Worm (Caenorhabditis elegans) whole organism, mixed stage, embryonic: ENCODE measurements around the gene dod-17.

Source experiments
- M03D4.4 ChIP-seq: sonication (generic microtip); optimal IDR thresholded peaks from 2 replicates; lab custom pipeline; 2017; ENCODE audit warnings: mild to moderate bottlenecking, missing genetic modification characterization, missing compliant biosample characterization
- bed-3 ChIP-seq: fragments of 200-800 bp; sonication (Bioruptor generic); optimal IDR thresholded peaks from 3 replicates; lab custom pipeline; 2018; ENCODE audit warnings: mild to moderate bottlenecking, missing genetic modification characterization, moderate library complexity, missing compliant biosample characterization
- blmp-1 ChIP-seq: fragments of 150-350 bp; optimal IDR thresholded peaks from 2 replicates; lab custom pipeline; 2014; ENCODE audit warnings: missing biosample characterization, missing genetic modification characterization
- ceh-39 ChIP-seq: fragments of 150-350 bp; optimal IDR thresholded peaks from 2 replicates; lab custom pipeline; 2014; ENCODE audit warnings: missing biosample characterization, missing genetic modification characterization
- ceh-43 ChIP-seq: fragments of 200-800 bp; sonication (Bioruptor generic); optimal IDR thresholded peaks from 2 replicates; lab custom pipeline; 2018; ENCODE audit warnings: mild to moderate bottlenecking, missing genetic modification characterization, moderate library complexity, missing compliant biosample characterization
- ces-1 ChIP-seq: fragments of 150-350 bp; optimal IDR thresholded peaks from 2 replicates; lab custom pipeline; 2014; ENCODE audit warnings: missing biosample characterization, missing genetic modification reagents, missing genetic modification characterization
- cnd-1 ChIP-seq: fragments of 200-800 bp; sonication (Bioruptor generic); optimal IDR thresholded peaks from 2 replicates; lab custom pipeline; 2018; ENCODE audit warnings: mild to moderate bottlenecking, missing genetic modification characterization, missing compliant biosample characterization
- drap-1 ChIP-seq: fragments of 200-800 bp; sonication (Bioruptor generic); optimal IDR thresholded peaks from 3 replicates; lab custom pipeline; 2018; ENCODE audit warnings: mild to moderate bottlenecking, missing genetic modification characterization, missing compliant biosample characterization
- elt-1 ChIP-seq: sonication (generic microtip); optimal IDR thresholded peaks from 2 replicates; lab custom pipeline; 2017; ENCODE audit warnings: missing genetic modification characterization, mild to moderate bottlenecking, missing compliant biosample characterization, antibody characterized with exemption, moderate library complexity, borderline replicate concordance; ENCODE audit not compliant: insufficient read depth
- elt-3 ChIP-seq: fragments of 150-350 bp; optimal IDR thresholded peaks from 2 replicates; lab custom pipeline; 2014; ENCODE audit warnings: missing biosample characterization, missing genetic modification characterization
- ham-2 ChIP-seq: fragments of 200-800 bp; sonication (Bioruptor generic); optimal IDR thresholded peaks from 2 replicates; lab custom pipeline; 2018; ENCODE audit warnings: mild to moderate bottlenecking, missing genetic modification characterization, missing compliant biosample characterization
- hlh-1 ChIP-seq: fragments of 150-350 bp; optimal IDR thresholded peaks from 2 replicates; lab custom pipeline; 2014; ENCODE audit warnings: missing biosample characterization, missing genetic modification reagents, missing genetic modification characterization
- lin-13 ChIP-seq: fragments of 150-350 bp; optimal IDR thresholded peaks from 2 replicates; lab custom pipeline; 2014; ENCODE audit warnings: missing biosample characterization, missing genetic modification characterization
- lin-32 ChIP-seq: fragments of 200-800 bp; sonication (Bioruptor generic); optimal IDR thresholded peaks from 2 replicates; lab custom pipeline; 2018; ENCODE audit warnings: mild to moderate bottlenecking, missing genetic modification characterization, missing compliant biosample characterization
- lsy-2 ChIP-seq: fragments of 150-350 bp; optimal IDR thresholded peaks from 2 replicates; lab custom pipeline; 2014; ENCODE audit warnings: missing biosample characterization, missing genetic modification characterization
- mab-5 ChIP-seq: fragments of 150-350 bp; optimal IDR thresholded peaks from 2 replicates; lab custom pipeline; 2014; ENCODE audit warnings: missing biosample characterization, missing genetic modification characterization
- mep-1 ChIP-seq: fragments of 150-350 bp; optimal IDR thresholded peaks from 2 replicates; lab custom pipeline; 2017; ENCODE audit warnings: missing biosample characterization, missing genetic modification reagents, missing genetic modification characterization, inconsistent platforms
- mls-2 ChIP-seq: sonication (generic microtip); optimal IDR thresholded peaks from 2 replicates; lab custom pipeline; 2016; ENCODE audit warnings: mild to moderate bottlenecking, missing genetic modification characterization, moderate library complexity, missing compliant biosample characterization
- nhr-12 ChIP-seq: fragments of 150-350 bp; optimal IDR thresholded peaks from 2 replicates; lab custom pipeline; 2014; ENCODE audit warnings: missing biosample characterization, missing genetic modification characterization
- nhr-2 ChIP-seq: fragments of 150-350 bp; optimal IDR thresholded peaks from 2 replicates; lab custom pipeline; 2014; ENCODE audit warnings: missing biosample characterization, missing genetic modification characterization
- nhr-28 ChIP-seq: fragments of 150-350 bp; optimal IDR thresholded peaks from 2 replicates; lab custom pipeline; 2014; ENCODE audit warnings: missing biosample characterization, missing genetic modification characterization
- nhr-76 ChIP-seq: sonication (generic microtip); optimal IDR thresholded peaks from 2 replicates; lab custom pipeline; 2017; ENCODE audit warnings: missing biosample characterization, missing genetic modification characterization
- sem-2 ChIP-seq: fragments of 200-800 bp; sonication (Bioruptor generic); optimal IDR thresholded peaks from 2 replicates; lab custom pipeline; 2018; ENCODE audit warnings: mild to moderate bottlenecking, missing genetic modification characterization, missing compliant biosample characterization
- sptf-1 ChIP-seq: sonication (generic microtip); optimal IDR thresholded peaks from 2 replicates; lab custom pipeline; 2017; ENCODE audit warnings: mild to moderate bottlenecking, missing genetic modification characterization, moderate library complexity, missing compliant biosample characterization
- tbx-8 ChIP-seq: fragments of 200-800 bp; sonication (Bioruptor generic); optimal IDR thresholded peaks from 2 replicates; lab custom pipeline; 2018; ENCODE audit warnings: mild to moderate bottlenecking, missing genetic modification characterization, moderate library complexity, missing compliant biosample characterization
- unc-120 ChIP-seq: sonication (generic microtip); optimal IDR thresholded peaks from 2 replicates; lab custom pipeline; 2017; ENCODE audit warnings: missing genetic modification characterization, missing compliant biosample characterization; ENCODE audit not compliant: poor library complexity, severe bottlenecking
- unc-39 ChIP-seq: fragments of 150-350 bp; optimal IDR thresholded peaks from 2 replicates; lab custom pipeline; 2014; ENCODE audit warnings: missing biosample characterization, missing genetic modification characterization
- unc-62 ChIP-seq: fragments of 150-350 bp; optimal IDR thresholded peaks from 2 replicates; lab custom pipeline; 2014; ENCODE audit warnings: missing biosample characterization, missing genetic modification reagents, missing genetic modification characterization
- zip-8 ChIP-seq: fragments of 150-350 bp; optimal IDR thresholded peaks from 2 replicates; lab custom pipeline; 2014; ENCODE audit warnings: missing biosample characterization, missing genetic modification characterization
- ztf-11 ChIP-seq: fragments of 150-350 bp; optimal IDR thresholded peaks from 2 replicates; lab custom pipeline; 2014; ENCODE audit warnings: missing biosample characterization, missing genetic modification characterization

The dod-17 gene

DNA sequence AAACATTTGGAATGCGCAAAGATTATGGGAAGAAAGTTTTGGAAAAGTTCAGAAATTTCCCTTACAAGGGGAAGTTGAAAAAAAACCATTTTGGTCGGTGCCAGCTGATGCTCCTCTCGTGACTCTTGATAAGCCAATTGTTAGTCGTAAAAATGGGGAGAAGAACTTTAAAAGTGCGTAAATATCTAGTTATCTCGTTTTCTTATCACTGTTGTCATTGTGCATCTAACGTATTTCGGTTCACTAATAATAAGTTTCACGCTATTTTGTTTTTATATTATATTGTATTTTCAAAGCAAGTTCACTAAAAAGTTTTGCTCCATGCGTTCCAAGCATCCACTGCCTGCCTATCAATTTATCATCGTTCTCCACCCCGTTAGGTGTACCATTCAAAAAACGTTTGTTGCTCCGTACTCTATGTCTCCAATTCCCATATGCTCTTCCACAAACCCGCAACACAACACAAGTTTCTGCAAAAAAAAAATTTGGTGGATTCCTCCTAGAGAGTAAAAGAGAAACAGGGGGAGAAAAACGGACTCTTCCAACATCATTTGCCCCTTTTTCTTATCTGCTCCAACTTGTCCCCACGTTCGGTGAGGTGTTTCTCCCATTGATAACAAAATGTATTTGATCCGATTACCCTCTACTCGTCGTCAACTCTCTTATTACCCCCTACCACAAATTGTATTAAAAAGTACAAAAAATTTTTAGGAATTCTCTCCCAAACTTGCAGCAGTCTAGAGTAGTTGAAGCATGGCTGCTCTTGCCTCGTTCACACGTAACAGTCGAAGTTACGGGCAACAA lies 32.5 kb downstream of the dod-17 start, which contains the start of gene mbk-2:
TSS of gene mbk-2 (plus strand) at position 754 of the 804 bp plus-strand sequence.
- TF ChIP-seq sem-2 (GFP tag; lab: Kevin White, UChicago) (no peak), tbx-8 (GFP tag; lab: Kevin White, UChicago) (no peak), zip-8 (tag; lab: Kevin White, UChicago) (no peak), unc-120 (tag; lab: Kevin White, UChicago) (no peak), lsy-2 (tag; lab: Kevin White, UChicago) (no peak), blmp-1 (tag; lab: Kevin White, UChicago) (no peak), M03D4.4 (tag; lab: Kevin White, UChicago) (no peak), lin-32 (no peak), ceh-39 (tag; lab: Kevin White, UChicago) (no peak), hlh-1 (tag; lab: Kevin White, UChicago) (no peak), sptf-1 (tag; lab: Kevin White, UChicago) (no peak), elt-1 (tag; lab: Kevin White, UChicago) (no peak), unc-39 (tag; lab: Kevin White, UChicago) (no peak), nhr-12 (no peak), bed-3 (GFP tag; lab: Kevin White, UChicago) (no peak), ham-2 (GFP tag; lab: Kevin White, UChicago) (no peak), ztf-11 (tag; lab: Kevin White, UChicago) (no peak)

DNA sequence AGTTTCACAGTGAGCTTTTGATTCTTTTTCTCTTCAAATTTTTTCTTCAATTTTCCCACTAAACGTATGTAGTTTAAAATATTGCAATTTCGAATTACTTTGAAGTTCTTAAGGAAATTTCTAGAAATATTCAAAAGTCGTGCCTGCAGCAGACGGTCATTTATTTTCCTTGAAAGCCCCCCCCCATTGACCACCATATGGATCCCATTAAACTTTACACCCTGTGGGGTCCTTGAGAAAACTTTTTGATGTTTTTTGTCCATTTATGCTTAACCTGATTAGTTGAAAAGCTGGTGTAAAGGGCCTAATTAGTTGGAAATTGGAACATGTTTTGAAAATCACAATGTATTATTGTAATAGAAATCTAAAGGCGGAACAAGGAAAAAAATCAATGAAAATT lies 33.4 kb downstream of the dod-17 start:
- TF ChIP-seq elt-3: no peak
- no peak for TF ChIP-seq ces-1 (GFP tag; lab: Kevin White, UChicago)
- no peak for TF ChIP-seq lsy-2 (tag; lab: Kevin White, UChicago)
- TF ChIP-seq mab-5 (tag; lab: Kevin White, UChicago): no peak
- no peak for TF ChIP-seq unc-120 (tag; lab: Kevin White, UChicago)
- no peak for TF ChIP-seq ztf-11 (tag; lab: Kevin White, UChicago)
- TF ChIP-seq sptf-1 (tag; lab: Kevin White, UChicago): no peak
- TF ChIP-seq cnd-1 (tag; lab: Kevin White, UChicago): no peak
- TF ChIP-seq hlh-1 (tag; lab: Kevin White, UChicago): no peak
- TF ChIP-seq zip-8 (tag; lab: Kevin White, UChicago): no peak
- no peak for TF ChIP-seq mls-2 (tag; lab: Kevin White, UChicago)

DNA sequence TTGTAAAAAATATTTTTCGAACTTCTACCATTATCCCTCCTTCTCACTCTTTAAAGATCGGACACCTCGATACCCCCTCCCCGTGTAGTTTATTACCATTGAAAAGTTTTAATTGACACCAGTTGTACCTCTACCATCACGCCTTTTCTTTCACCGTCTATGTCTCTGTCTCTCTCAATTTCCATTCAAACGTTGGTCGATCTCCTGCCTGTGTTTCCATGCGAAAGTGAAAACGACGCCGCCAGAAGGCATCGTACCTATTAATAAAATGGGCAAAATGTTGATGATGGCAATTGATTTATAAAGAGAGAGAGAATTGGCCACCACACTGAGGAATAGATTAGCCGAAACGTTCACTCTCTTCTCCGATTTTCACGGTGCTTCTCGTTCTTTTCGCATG lies 37.1 kb downstream of the dod-17 start:
- peak; percentile 35 for TF ChIP-seq ham-2 (GFP tag; lab: Kevin White, UChicago)
- TF ChIP-seq nhr-12: no peak
- peak; percentile 77 for TF ChIP-seq blmp-1 (tag; lab: Kevin White, UChicago)
- no peak for TF ChIP-seq nhr-28

DNA sequence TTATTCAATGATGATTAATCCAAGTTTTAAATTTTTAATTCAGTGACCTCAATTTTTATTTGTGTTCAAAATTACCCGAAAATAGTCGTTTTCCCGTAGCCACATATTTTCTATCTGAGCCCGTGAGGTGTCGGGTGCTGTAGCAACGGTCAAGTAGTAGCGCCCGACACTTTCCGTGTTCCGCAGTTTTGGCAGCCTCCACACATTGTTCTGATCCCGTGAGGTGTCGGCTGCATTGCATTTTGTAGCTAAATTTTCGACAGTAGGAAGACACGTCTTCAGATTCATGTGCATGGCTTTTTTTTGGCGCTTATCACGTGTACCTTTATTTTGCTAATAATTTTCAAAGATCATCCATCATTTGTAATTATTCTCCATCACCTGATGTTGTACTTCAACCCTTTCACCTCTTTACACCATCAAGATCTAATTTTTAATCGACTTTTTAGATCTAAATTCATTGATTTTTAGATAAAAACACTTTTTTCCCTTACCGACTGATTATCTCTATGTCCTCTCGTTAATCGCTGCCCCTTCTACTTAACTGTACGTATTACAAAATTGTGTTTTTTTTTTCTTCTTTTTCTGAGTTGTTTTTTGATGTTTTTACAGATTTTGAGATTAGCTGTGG lies 37.7 kb downstream of the dod-17 start:
- TF ChIP-seq elt-3 (no peak), nhr-28 (no peak), unc-39 (tag; lab: Kevin White, UChicago) (no peak), elt-1 (tag; lab: Kevin White, UChicago) (peak; percentile 46)

DNA sequence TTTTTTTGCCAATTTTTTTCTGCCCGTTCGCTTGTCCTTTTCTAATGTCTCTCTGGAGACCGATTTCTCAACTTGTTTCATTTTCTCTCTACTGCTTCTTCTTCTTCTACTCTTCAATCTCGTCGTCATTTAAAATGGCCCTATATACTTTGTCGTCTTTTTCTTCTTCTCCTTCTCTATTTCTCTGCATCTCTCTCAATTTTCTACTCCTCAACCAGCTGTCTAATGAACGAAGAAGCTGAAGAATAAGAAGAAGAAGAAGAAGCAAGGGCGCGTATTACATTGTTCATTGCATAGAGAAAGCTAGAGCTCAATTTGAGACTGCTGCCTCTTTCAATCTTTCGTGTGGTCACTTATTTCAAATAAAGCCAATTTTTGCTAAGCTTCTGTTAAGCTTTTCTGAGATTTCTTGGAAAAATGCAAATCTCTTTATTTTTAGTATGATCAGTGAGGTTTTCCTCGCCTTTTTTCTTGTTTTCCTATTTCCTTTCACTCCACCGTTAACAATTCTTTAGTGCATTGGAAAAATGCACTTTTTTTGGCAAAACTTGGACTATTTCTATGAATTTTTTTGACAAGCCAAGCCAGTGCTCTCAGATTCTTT lies 39.8 kb downstream of the dod-17 start:
- no peak for TF ChIP-seq lin-13 (tag; lab: Kevin White, UChicago)
- no peak for TF ChIP-seq nhr-2 (tag; lab: Kevin White, UChicago)
- no peak for TF ChIP-seq sem-2 (GFP tag; lab: Kevin White, UChicago)
- peak; percentile 57 for TF ChIP-seq hlh-1 (tag; lab: Kevin White, UChicago)
- TF ChIP-seq zip-8 (tag; lab: Kevin White, UChicago): no peak
- TF ChIP-seq ceh-43: no peak
- TF ChIP-seq mep-1 (tag; lab: Kevin White, UChicago): no peak
- no peak for TF ChIP-seq lsy-2 (tag; lab: Kevin White, UChicago)
- TF ChIP-seq unc-62 (GFP tag; lab: Kevin White, UChicago): peak; percentile 21
- peak; percentile 92 for TF ChIP-seq ces-1 (GFP tag; lab: Kevin White, UChicago)
- no peak for TF ChIP-seq nhr-76 (tag; lab: Kevin White, UChicago)
- no peak for TF ChIP-seq drap-1 (GFP tag; lab: Kevin White, UChicago)
